Worm (Caenorhabditis elegans) whole organism, L1 larva: Measurements from ENCODE around the gene T11F9.21.

Experiments used
- C04F5.9 ChIP-seq: sonication (generic microtip); optimal IDR thresholded peaks from 2 replicates; lab custom pipeline; 2016; ENCODE audit warnings: missing genetic modification characterization, missing compliant biosample characterization
- F16B12.6 ChIP-seq: fragments of 150-350 bp; optimal IDR thresholded peaks from 2 replicates; lab custom pipeline; 2014; ENCODE audit warnings: missing biosample characterization, missing genetic modification characterization
- aha-1 ChIP-seq: fragments of 150-350 bp; optimal IDR thresholded peaks from 2 replicates; lab custom pipeline; 2014; ENCODE audit warnings: missing biosample characterization, missing genetic modification characterization
- aly-2 ChIP-seq: fragments of 150-350 bp; optimal IDR thresholded peaks from 2 replicates; lab custom pipeline; 2014; ENCODE audit warnings: missing biosample characterization, missing genetic modification characterization
- ama-1 ChIP-seq: fragments of 150-350 bp; optimal IDR thresholded peaks from 2 replicates; lab custom pipeline; 2014
- blmp-1 ChIP-seq: fragments of 150-350 bp; optimal IDR thresholded peaks from 2 replicates; lab custom pipeline; 2014; ENCODE audit warnings: missing biosample characterization, missing genetic modification characterization
- ceh-88 ChIP-seq: fragments of 200-800 bp; sonication (Bioruptor generic); IDR thresholded peaks from 2 replicates; pipeline ENCODE4 v1.3.6; 2022; ENCODE audit warnings: missing genetic modification characterization, missing compliant biosample characterization
- ceh-90 ChIP-seq: sonication (generic microtip); optimal IDR thresholded peaks from 2 replicates; lab custom pipeline; 2016; ENCODE audit warnings: missing genetic modification characterization, missing compliant biosample characterization
- dpl-1 ChIP-seq, 3 experiments: fragments of 150-350 bp in 2 of 3; sonication (generic microtip) in 1 of 3; optimal IDR thresholded peaks; 2 replicates each; lab custom pipeline; 2014 to 2017; ENCODE audit warnings: missing biosample characterization in 3 of 3, missing genetic modification characterization in 3 of 3, missing genetic modification reagents in 3 of 3
- dsc-1 ChIP-seq: sonication (generic microtip); optimal IDR thresholded peaks from 2 replicates; lab custom pipeline; 2016; ENCODE audit warnings: mild to moderate bottlenecking, missing genetic modification characterization, missing compliant biosample characterization
- efl-1 ChIP-seq, 4 experiments: fragments of 150-350 bp; optimal IDR thresholded peaks in 3 of 4; peaks in 1 of 4; 1 replicate in 1 of 4; 2 replicates in 3 of 4; lab custom pipeline; 2014; ENCODE audit warnings: missing biosample characterization in 2 of 4, missing genetic modification characterization in 2 of 4, missing genetic modification reagents in 2 of 4
- egl-13 ChIP-seq: sonication (generic microtip); optimal IDR thresholded peaks from 2 replicates; lab custom pipeline; 2016; ENCODE audit warnings: missing genotype, missing genetic modification reagents, missing genetic modification characterization, missing compliant biosample characterization
- egl-27 ChIP-seq, 2 experiments: fragments of 150-350 bp in 1 of 2; sonication (generic microtip); optimal IDR thresholded peaks; 3 replicates each; lab custom pipeline; 2017 to 2018; ENCODE audit warnings: missing biosample characterization in 2 of 2, missing genetic modification characterization in 2 of 2, missing genetic modification reagents in 2 of 2
- elt-2 ChIP-seq: sonication (generic microtip); optimal IDR thresholded peaks from 2 replicates; lab custom pipeline; 2016; ENCODE audit warnings: missing genetic modification characterization, mild to moderate bottlenecking, inconsistent platforms, missing compliant biosample characterization, missing genetic modification reagents
- elt-3 ChIP-seq, 6 experiments: fragments of 150-350 bp in 1 of 6; sonication (generic microtip); optimal IDR thresholded peaks; 2 replicates each; lab custom pipeline; 2017 to 2018; ENCODE audit warnings: missing biosample characterization in 6 of 6, missing genetic modification characterization in 6 of 6, inconsistent platforms in 1 of 6
- fkh-10 ChIP-seq: sonication (generic microtip); optimal IDR thresholded peaks from 2 replicates; lab custom pipeline; 2017; ENCODE audit warnings: missing biosample characterization, missing genetic modification reagents, missing genetic modification characterization
- fkh-4 ChIP-seq: sonication (generic microtip); optimal IDR thresholded peaks from 2 replicates; lab custom pipeline; 2016; ENCODE audit warnings: missing compliant biosample characterization, missing genetic modification characterization, borderline replicate concordance
- fos-1 ChIP-seq: fragments of 150-350 bp; optimal IDR thresholded peaks from 2 replicates; lab custom pipeline; 2014; ENCODE audit warnings: missing biosample characterization, missing genetic modification characterization
- hlh-17 ChIP-seq: fragments of 200-800 bp; sonication (Bioruptor generic); optimal IDR thresholded peaks from 2 replicates; lab custom pipeline; 2018; ENCODE audit warnings: missing genetic modification characterization, mild to moderate bottlenecking, missing compliant biosample characterization, moderate library complexity, borderline replicate concordance
- hpl-2 ChIP-seq: fragments of 150-350 bp; optimal IDR thresholded peaks from 2 replicates; lab custom pipeline; 2014; ENCODE audit warnings: missing biosample characterization, missing genetic modification reagents, missing genetic modification characterization
- irx-1 ChIP-seq: sonication (generic microtip); optimal IDR thresholded peaks from 2 replicates; lab custom pipeline; 2016; ENCODE audit warnings: missing genetic modification characterization, missing compliant biosample characterization
- lin-35 ChIP-seq, 2 experiments: fragments of 150-350 bp; optimal IDR thresholded peaks; 2 replicates each; lab custom pipeline; 2014; ENCODE audit warnings: missing biosample characterization in 2 of 2, missing genetic modification characterization in 2 of 2, missing genetic modification reagents in 2 of 2
- lsy-2 ChIP-seq, 2 experiments: fragments of 150-350 bp; optimal IDR thresholded peaks; 2 replicates each; lab custom pipeline; 2014; ENCODE audit warnings: missing biosample characterization in 2 of 2, missing genetic modification characterization in 2 of 2
- mdl-1 ChIP-seq, 2 experiments: fragments of 150-350 bp; optimal IDR thresholded peaks; 2 replicates each; lab custom pipeline; 2014 to 2017; ENCODE audit warnings: missing biosample characterization in 2 of 2, missing genetic modification characterization in 2 of 2, inconsistent platforms in 1 of 2
- mef-2 ChIP-seq: fragments of 150-350 bp; optimal IDR thresholded peaks from 2 replicates; lab custom pipeline; 2014; ENCODE audit warnings: missing biosample characterization, missing genetic modification characterization
- mep-1 ChIP-seq: fragments of 150-350 bp; optimal IDR thresholded peaks from 2 replicates; lab custom pipeline; 2014; ENCODE audit warnings: missing biosample characterization, missing genetic modification characterization
- nhr-12 ChIP-seq: sonication (generic microtip); optimal IDR thresholded peaks from 2 replicates; lab custom pipeline; 2017; ENCODE audit warnings: missing biosample characterization, missing genetic modification characterization
- nhr-19 ChIP-seq: fragments of 200-800 bp; sonication (Bioruptor generic); conservative IDR thresholded peaks from 2 replicates; pipeline ENCODE4 v1.3.6; 2022; ENCODE audit warnings: missing genetic modification characterization, missing compliant biosample characterization
- nhr-20 ChIP-seq: sonication (generic microtip); optimal IDR thresholded peaks from 2 replicates; lab custom pipeline; 2016; ENCODE audit warnings: mild to moderate bottlenecking, missing genetic modification characterization, missing compliant biosample characterization
- nhr-47 ChIP-seq: sonication (generic microtip); optimal IDR thresholded peaks from 2 replicates; lab custom pipeline; 2016; ENCODE audit warnings: mild to moderate bottlenecking, missing genetic modification characterization, moderate library complexity, missing compliant biosample characterization
- nhr-71 ChIP-seq: sonication (generic microtip); optimal IDR thresholded peaks from 2 replicates; lab custom pipeline; 2016; ENCODE audit warnings: mild to moderate bottlenecking, missing genetic modification characterization, moderate library complexity, missing compliant biosample characterization
- nhr-77 ChIP-seq: fragments of 150-350 bp; optimal IDR thresholded peaks from 2 replicates; lab custom pipeline; 2014; ENCODE audit warnings: missing biosample characterization, missing genetic modification characterization
- nhr-84 ChIP-seq: sonication (generic microtip); optimal IDR thresholded peaks from 2 replicates; lab custom pipeline; 2017; ENCODE audit warnings: missing biosample characterization, missing genetic modification characterization
- nhr-85 ChIP-seq: sonication (generic microtip); peaks from one replicate; lab custom pipeline; 2016; ENCODE audit warnings: missing genetic modification characterization, inconsistent platforms, missing compliant biosample characterization
- pag-3 ChIP-seq: sonication (generic microtip); optimal IDR thresholded peaks from 2 replicates; lab custom pipeline; 2017; ENCODE audit warnings: missing genetic modification characterization, mild to moderate bottlenecking, missing compliant biosample characterization, antibody characterized with exemption, borderline replicate concordance; ENCODE audit not compliant: insufficient read depth
- rnt-1 ChIP-seq: sonication (generic microtip); optimal IDR thresholded peaks from 2 replicates; lab custom pipeline; 2016; ENCODE audit warnings: mild to moderate bottlenecking, missing genetic modification characterization, moderate library complexity, missing compliant biosample characterization
- skn-1 ChIP-seq: fragments of 150-350 bp; optimal IDR thresholded peaks from 2 replicates; lab custom pipeline; 2014; ENCODE audit warnings: missing biosample characterization, missing genetic modification characterization
- snpc-4 ChIP-seq: fragments of 150-350 bp; optimal IDR thresholded peaks from 2 replicates; lab custom pipeline; 2014; ENCODE audit warnings: missing biosample characterization, missing genetic modification characterization
- sox-4 ChIP-seq: sonication (generic microtip); optimal IDR thresholded peaks from 2 replicates; lab custom pipeline; 2016; ENCODE audit warnings: missing genetic modification characterization, missing compliant biosample characterization
- sup-37 ChIP-seq: fragments of 200-800 bp; sonication (Bioruptor generic); optimal IDR thresholded peaks from 2 replicates; lab custom pipeline; 2018; ENCODE audit warnings: mild to moderate bottlenecking, missing genetic modification characterization, missing compliant biosample characterization
- swsn-7 ChIP-seq: sonication (generic microtip); optimal IDR thresholded peaks from 2 replicates; lab custom pipeline; 2016; ENCODE audit warnings: missing genetic modification characterization, missing compliant biosample characterization
- tbx-2 ChIP-seq: sonication (generic microtip); optimal IDR thresholded peaks from 2 replicates; lab custom pipeline; 2016; ENCODE audit warnings: missing genetic modification characterization, missing compliant biosample characterization
- tlp-1 ChIP-seq: fragments of 150-350 bp; optimal IDR thresholded peaks from 2 replicates; lab custom pipeline; 2014; ENCODE audit warnings: missing biosample characterization, missing genetic modification characterization
- unc-130 ChIP-seq: fragments of 150-350 bp; optimal IDR thresholded peaks from 2 replicates; lab custom pipeline; 2017; ENCODE audit warnings: missing biosample characterization, missing genetic modification characterization, inconsistent platforms
- unc-86 ChIP-seq: sonication (generic microtip); optimal IDR thresholded peaks from 2 replicates; lab custom pipeline; 2016; ENCODE audit warnings: missing genetic modification characterization, missing compliant biosample characterization
- zip-4 ChIP-seq: fragments of 200-800 bp; sonication (Bioruptor generic); optimal IDR thresholded peaks from 2 replicates; lab custom pipeline; 2018; ENCODE audit warnings: mild to moderate bottlenecking, missing genetic modification characterization, moderate library complexity, missing compliant biosample characterization
- ztf-11 ChIP-seq, 2 experiments: sonication (generic microtip); optimal IDR thresholded peaks; 2 replicates each; lab custom pipeline; 2016 to 2017; ENCODE audit warnings: missing genetic modification characterization in 2 of 2, missing biosample characterization in 1 of 2, missing compliant biosample characterization in 1 of 2
- ztf-4 ChIP-seq: fragments of 150-350 bp; optimal IDR thresholded peaks from 2 replicates; lab custom pipeline; 2014; ENCODE audit warnings: missing biosample characterization, missing genetic modification characterization

The T11F9.21 gene

ce11 chrV:11531831-11532534, 39.4 kb downstream of the T11F9.21 start (continued):
- TF ChIP-seq skn-1 (peak; percentile 62), snpc-4 (peak; percentile 36), nhr-84 (tag; lab: Kevin White, UChicago) (no peak), mdl-1 (tag; optimal IDR thresholded peaks at IDR 0.05; lab: Kevin White, UChicago) (peak; percentile 53 to 96), ztf-4 (tag; lab: Kevin White, UChicago) (peak; percentile 2), mef-2 (tag; lab: Kevin White, UChicago) (peak; percentile 24), nhr-71 (tag; lab: Kevin White, UChicago) (peak; percentile 97), lsy-2 (tag; optimal IDR thresholded peaks at IDR 0.05; lab: Kevin White, UChicago) (peak; percentile 67 to 92), ztf-11 (tag; optimal IDR thresholded peaks at IDR 0.05; lab: Kevin White, UChicago) (peak in 1 of 2 experiments; percentile 13), ama-1 (lab: Kevin White, UChicago) (no peak), pag-3 (tag; lab: Kevin White, UChicago) (peak; percentile 38), egl-13 (no peak), sox-4 (tag; lab: Kevin White, UChicago) (no peak), fkh-4 (tag; lab: Kevin White, UChicago) (peak; percentile 72), nhr-85 (tag; lab: Kevin White, UChicago) (peak; percentile 99), irx-1 (tag; lab: Kevin White, UChicago) (peak; percentile 54), nhr-12 (tag; lab: Kevin White, UChicago) (no peak), nhr-47 (peak; percentile 76), blmp-1 (peak; percentile 92), nhr-19 (peak; percentile 84), nhr-77 (peak; percentile 79), tlp-1 (tag; lab: Kevin White, UChicago) (no peak), F16B12.6 (tag; lab: Kevin White, UChicago) (no peak), fos-1 (tag; lab: Kevin White, UChicago) (peak; percentile 82), egl-27 (tag; optimal IDR thresholded peaks at IDR 0.05; lab: Kevin White, UChicago) (peak; percentile 80 to 84), zip-4 (GFP tag; lab: Kevin White, UChicago) (no peak), efl-1 (optimal IDR thresholded peaks at IDR 0.05; lab: Kevin White, UChicago) (peak; percentile 56 to 57), efl-1 (GFP tag; optimal IDR thresholded peaks at IDR 0.05 in 1 of 2; lab: Kevin White, UChicago) (peak; percentile 26 to 95)

ce11 chrV:11532535-11532853, 39.9 kb downstream of the T11F9.21 start:
- TF ChIP-seq elt-3 (tag; optimal IDR thresholded peaks at IDR 0.05; lab: Kevin White, UChicago) = no peak
- TF ChIP-seq ceh-88 (GFP tag; lab: Robert Waterston, UW) = no peak
- no peak for TF ChIP-seq aha-1 (tag; lab: Kevin White, UChicago)
- TF ChIP-seq egl-27 (tag; optimal IDR thresholded peaks at IDR 0.05; lab: Kevin White, UChicago) = no peak
- TF ChIP-seq efl-1 (optimal IDR thresholded peaks at IDR 0.05; lab: Kevin White, UChicago) = no peak
- no peak for TF ChIP-seq efl-1 (GFP tag; optimal IDR thresholded peaks at IDR 0.05 in 1 of 2; lab: Kevin White, UChicago)
- TF ChIP-seq ceh-90 (tag; lab: Kevin White, UChicago) = no peak
- no peak for TF ChIP-seq nhr-20 (tag; lab: Kevin White, UChicago)
- TF ChIP-seq fkh-10 (GFP tag; lab: Kevin White, UChicago) = no peak
- no peak for TF ChIP-seq blmp-1
- TF ChIP-seq skn-1 = no peak
- TF ChIP-seq snpc-4 = no peak
- TF ChIP-seq aly-2 = no peak
- no peak for TF ChIP-seq nhr-85 (tag; lab: Kevin White, UChicago)
- no peak for TF ChIP-seq elt-2 (tag; lab: Kevin White, UChicago)
- TF ChIP-seq C04F5.9 = no peak
- no peak for TF ChIP-seq sox-4 (tag; lab: Kevin White, UChicago)

ce11 chrV:11532964-11533363, 40.4 kb downstream of the T11F9.21 start:
- peak; percentile 1 for TF ChIP-seq mep-1 (tag; lab: Kevin White, UChicago)
- TF ChIP-seq mef-2 (tag; lab: Kevin White, UChicago) = no peak
- TF ChIP-seq mdl-1 (tag; optimal IDR thresholded peaks at IDR 0.05; lab: Kevin White, UChicago) = peak in 1 of 2 experiments; percentile 57
- TF ChIP-seq ama-1 (lab: Kevin White, UChicago) = no peak
- peak; percentile 9 for TF ChIP-seq swsn-7
- TF ChIP-seq unc-130 (tag; lab: Kevin White, UChicago) = no peak
- TF ChIP-seq nhr-20 (tag; lab: Kevin White, UChicago) = peak; percentile 63
- no peak for TF ChIP-seq hlh-17 (GFP tag; lab: Kevin White, UChicago)
- no peak for TF ChIP-seq sup-37 (GFP tag; lab: Kevin White, UChicago)
- TF ChIP-seq lin-35 (GFP tag; optimal IDR thresholded peaks at IDR 0.05; lab: Kevin White, UChicago) = peak in 1 of 2 experiments; percentile 31
- TF ChIP-seq nhr-85 (tag; lab: Kevin White, UChicago) = peak; percentile 99
- no peak for TF ChIP-seq tbx-2 (tag; lab: Kevin White, UChicago)
- no peak for TF ChIP-seq elt-2 (tag; lab: Kevin White, UChicago)
- peak; percentile 66 for TF ChIP-seq nhr-71 (tag; lab: Kevin White, UChicago)
- peak in 1 of 2 experiments; percentile 58 for TF ChIP-seq egl-27 (tag; optimal IDR thresholded peaks at IDR 0.05; lab: Kevin White, UChicago)
- no peak for TF ChIP-seq unc-86 (tag; lab: Kevin White, UChicago)
- peak; percentile 41 for TF ChIP-seq rnt-1 (tag; lab: Kevin White, UChicago)
- no peak for TF ChIP-seq hpl-2 (GFP tag; lab: Kevin White, UChicago)
- no peak for TF ChIP-seq dsc-1
- peak in 1 of 3 experiments; percentile 8 for TF ChIP-seq dpl-1 (GFP tag; optimal IDR thresholded peaks at IDR 0.05; lab: Kevin White, UChicago)
